Worm (Caenorhabditis elegans) whole organism, L1 larva: ENCODE data around the gene msp-81.

ENCODE experiments used
- C16A3.4 ChIP-seq: fragments of 150-350 bp; optimal IDR thresholded peaks from 2 replicates; lab custom pipeline; 2014; ENCODE audit warnings: missing biosample characterization, missing genetic modification characterization
- Y116A8C.19 ChIP-seq: sonication (generic microtip); optimal IDR thresholded peaks from 2 replicates; lab custom pipeline; 2016; ENCODE audit warnings: missing compliant biosample characterization, missing genetic modification characterization, borderline replicate concordance
- aha-1 ChIP-seq: fragments of 150-350 bp; optimal IDR thresholded peaks from 2 replicates; lab custom pipeline; 2014; ENCODE audit warnings: missing biosample characterization, missing genetic modification characterization
- alr-1 ChIP-seq: fragments of 200-800 bp; sonication (Bioruptor generic); optimal IDR thresholded peaks from 2 replicates; lab custom pipeline; 2018; ENCODE audit warnings: borderline replicate concordance, mild to moderate bottlenecking, missing genetic modification characterization, missing compliant biosample characterization
- ama-1 ChIP-seq: fragments of 150-350 bp; optimal IDR thresholded peaks from 2 replicates; lab custom pipeline; 2014
- blmp-1 ChIP-seq: fragments of 150-350 bp; optimal IDR thresholded peaks from 2 replicates; lab custom pipeline; 2014; ENCODE audit warnings: missing biosample characterization, missing genetic modification characterization
- ceh-63 ChIP-seq: fragments of 200-800 bp; sonication (Bioruptor generic); optimal IDR thresholded peaks from 2 replicates; lab custom pipeline; 2018; ENCODE audit warnings: mild to moderate bottlenecking, missing genetic modification characterization, missing compliant biosample characterization
- ceh-82 ChIP-seq, 3 experiments: fragments of 150-350 bp in 1 of 3; sonication (generic microtip) in 2 of 3; optimal IDR thresholded peaks; 2 replicates each; lab custom pipeline; 2014 to 2017; ENCODE audit warnings: missing biosample characterization in 3 of 3, missing genetic modification characterization in 3 of 3
- dsc-1 ChIP-seq: sonication (generic microtip); optimal IDR thresholded peaks from 2 replicates; lab custom pipeline; 2016; ENCODE audit warnings: mild to moderate bottlenecking, missing genetic modification characterization, missing compliant biosample characterization
- efl-1 ChIP-seq, 4 experiments: fragments of 150-350 bp; optimal IDR thresholded peaks in 3 of 4; peaks in 1 of 4; 1 replicate in 1 of 4; 2 replicates in 3 of 4; lab custom pipeline; 2014; ENCODE audit warnings: missing biosample characterization in 2 of 4, missing genetic modification characterization in 2 of 4, missing genetic modification reagents in 2 of 4
- efl-3 ChIP-seq: fragments of 200-800 bp; sonication (Bioruptor generic); optimal IDR thresholded peaks from 2 replicates; lab custom pipeline; 2018; ENCODE audit warnings: mild to moderate bottlenecking, missing genetic modification characterization, missing compliant biosample characterization
- elt-2 ChIP-seq: sonication (generic microtip); optimal IDR thresholded peaks from 2 replicates; lab custom pipeline; 2016; ENCODE audit warnings: missing genetic modification characterization, mild to moderate bottlenecking, inconsistent platforms, missing compliant biosample characterization, missing genetic modification reagents
- elt-3 ChIP-seq, 6 experiments: fragments of 150-350 bp in 1 of 6; sonication (generic microtip); optimal IDR thresholded peaks; 2 replicates each; lab custom pipeline; 2017 to 2018; ENCODE audit warnings: missing biosample characterization in 6 of 6, missing genetic modification characterization in 6 of 6, inconsistent platforms in 1 of 6
- ets-5 ChIP-seq: fragments of 200-800 bp; sonication (Bioruptor generic); IDR thresholded peaks from 2 replicates; pipeline ENCODE4 v1.3.6; 2022; ENCODE audit warnings: missing genetic modification characterization, missing compliant biosample characterization
- fkh-10 ChIP-seq: sonication (generic microtip); optimal IDR thresholded peaks from 2 replicates; lab custom pipeline; 2017; ENCODE audit warnings: missing biosample characterization, missing genetic modification reagents, missing genetic modification characterization
- fkh-8 ChIP-seq: sonication (generic microtip); optimal IDR thresholded peaks from 2 replicates; lab custom pipeline; 2016; ENCODE audit warnings: mild to moderate bottlenecking, missing genetic modification characterization, missing compliant biosample characterization
- fos-1 ChIP-seq: fragments of 150-350 bp; optimal IDR thresholded peaks from 2 replicates; lab custom pipeline; 2014; ENCODE audit warnings: missing biosample characterization, missing genetic modification characterization
- grh-1 ChIP-seq: fragments of 200-800 bp; sonication (Bioruptor generic); IDR thresholded peaks from 2 replicates; pipeline ENCODE4 v1.3.6; 2022; ENCODE audit warnings: missing genetic modification reagents, missing genetic modification characterization, missing compliant biosample characterization
- hlh-17 ChIP-seq: fragments of 200-800 bp; sonication (Bioruptor generic); optimal IDR thresholded peaks from 2 replicates; lab custom pipeline; 2018; ENCODE audit warnings: missing genetic modification characterization, mild to moderate bottlenecking, missing compliant biosample characterization, moderate library complexity, borderline replicate concordance
- isw-1 ChIP-seq: fragments of 200-800 bp; sonication (Bioruptor generic); IDR thresholded peaks from 2 replicates; pipeline ENCODE4 v1.3.6; 2022; ENCODE audit warnings: missing genetic modification characterization, missing compliant biosample characterization
- jun-1 ChIP-seq: fragments of 150-350 bp; optimal IDR thresholded peaks from 2 replicates; lab custom pipeline; 2014; ENCODE audit warnings: missing biosample characterization, missing genetic modification reagents, missing genetic modification characterization
- lin-13 ChIP-seq: fragments of 150-350 bp; optimal IDR thresholded peaks from 2 replicates; lab custom pipeline; 2014; ENCODE audit warnings: missing biosample characterization, missing genetic modification reagents, missing genetic modification characterization
- lin-14 ChIP-seq: fragments of 200-800 bp; sonication (Bioruptor generic); optimal IDR thresholded peaks from 2 replicates; lab custom pipeline; 2018; ENCODE audit warnings: mild to moderate bottlenecking, missing genetic modification characterization, moderate library complexity, missing compliant biosample characterization
- lin-15B ChIP-seq: fragments of 150-350 bp; sonication (generic microtip); optimal IDR thresholded peaks from 3 replicates; lab custom pipeline; 2014; ENCODE audit warnings: missing biosample characterization, missing genetic modification characterization
- lir-3 ChIP-seq: sonication (generic microtip); optimal IDR thresholded peaks from 2 replicates; lab custom pipeline; 2016; ENCODE audit warnings: mild to moderate bottlenecking, missing genetic modification characterization, moderate library complexity, missing compliant biosample characterization; ENCODE audit not compliant: poor library complexity
- lsy-2 ChIP-seq, 2 experiments: fragments of 150-350 bp; optimal IDR thresholded peaks; 2 replicates each; lab custom pipeline; 2014; ENCODE audit warnings: missing biosample characterization in 2 of 2, missing genetic modification characterization in 2 of 2
- mdl-1 ChIP-seq, 2 experiments: fragments of 150-350 bp; optimal IDR thresholded peaks; 2 replicates each; lab custom pipeline; 2014 to 2017; ENCODE audit warnings: missing biosample characterization in 2 of 2, missing genetic modification characterization in 2 of 2, inconsistent platforms in 1 of 2
- mef-2 ChIP-seq: fragments of 150-350 bp; optimal IDR thresholded peaks from 2 replicates; lab custom pipeline; 2014; ENCODE audit warnings: missing biosample characterization, missing genetic modification characterization
- mep-1 ChIP-seq: fragments of 150-350 bp; optimal IDR thresholded peaks from 2 replicates; lab custom pipeline; 2014; ENCODE audit warnings: missing biosample characterization, missing genetic modification characterization
- nhr-19 ChIP-seq: fragments of 200-800 bp; sonication (Bioruptor generic); conservative IDR thresholded peaks from 2 replicates; pipeline ENCODE4 v1.3.6; 2022; ENCODE audit warnings: missing genetic modification characterization, missing compliant biosample characterization
- nhr-20 ChIP-seq: sonication (generic microtip); optimal IDR thresholded peaks from 2 replicates; lab custom pipeline; 2016; ENCODE audit warnings: mild to moderate bottlenecking, missing genetic modification characterization, missing compliant biosample characterization
- nhr-47 ChIP-seq: sonication (generic microtip); optimal IDR thresholded peaks from 2 replicates; lab custom pipeline; 2016; ENCODE audit warnings: mild to moderate bottlenecking, missing genetic modification characterization, moderate library complexity, missing compliant biosample characterization
- nhr-71 ChIP-seq: sonication (generic microtip); optimal IDR thresholded peaks from 2 replicates; lab custom pipeline; 2016; ENCODE audit warnings: mild to moderate bottlenecking, missing genetic modification characterization, moderate library complexity, missing compliant biosample characterization
- nhr-77 ChIP-seq: fragments of 150-350 bp; optimal IDR thresholded peaks from 2 replicates; lab custom pipeline; 2014; ENCODE audit warnings: missing biosample characterization, missing genetic modification characterization
- nhr-85 ChIP-seq: sonication (generic microtip); peaks from one replicate; lab custom pipeline; 2016; ENCODE audit warnings: missing genetic modification characterization, inconsistent platforms, missing compliant biosample characterization
- nhr-90 ChIP-seq: sonication (generic microtip); optimal IDR thresholded peaks from 2 replicates; lab custom pipeline; 2016; ENCODE audit warnings: mild to moderate bottlenecking, missing genetic modification characterization, missing compliant biosample characterization; ENCODE audit not compliant: poor library complexity
- pag-3 ChIP-seq: sonication (generic microtip); optimal IDR thresholded peaks from 2 replicates; lab custom pipeline; 2017; ENCODE audit warnings: missing genetic modification characterization, mild to moderate bottlenecking, missing compliant biosample characterization, antibody characterized with exemption, borderline replicate concordance; ENCODE audit not compliant: insufficient read depth
- rnt-1 ChIP-seq: sonication (generic microtip); optimal IDR thresholded peaks from 2 replicates; lab custom pipeline; 2016; ENCODE audit warnings: mild to moderate bottlenecking, missing genetic modification characterization, moderate library complexity, missing compliant biosample characterization
- skn-1 ChIP-seq: fragments of 150-350 bp; optimal IDR thresholded peaks from 2 replicates; lab custom pipeline; 2014; ENCODE audit warnings: missing biosample characterization, missing genetic modification characterization
- snu-23 ChIP-seq: sonication (generic microtip); optimal IDR thresholded peaks from 2 replicates; lab custom pipeline; 2016; ENCODE audit warnings: missing genetic modification characterization, missing compliant biosample characterization
- sup-37 ChIP-seq: fragments of 200-800 bp; sonication (Bioruptor generic); optimal IDR thresholded peaks from 2 replicates; lab custom pipeline; 2018; ENCODE audit warnings: mild to moderate bottlenecking, missing genetic modification characterization, missing compliant biosample characterization
- swsn-7 ChIP-seq: sonication (generic microtip); optimal IDR thresholded peaks from 2 replicates; lab custom pipeline; 2016; ENCODE audit warnings: missing genetic modification characterization, missing compliant biosample characterization
- tbx-2 ChIP-seq: sonication (generic microtip); optimal IDR thresholded peaks from 2 replicates; lab custom pipeline; 2016; ENCODE audit warnings: missing genetic modification characterization, missing compliant biosample characterization
- tlp-1 ChIP-seq: fragments of 150-350 bp; optimal IDR thresholded peaks from 2 replicates; lab custom pipeline; 2014; ENCODE audit warnings: missing biosample characterization, missing genetic modification characterization
- unc-30 ChIP-seq: sonication (generic microtip); optimal IDR thresholded peaks from 2 replicates; lab custom pipeline; 2017; ENCODE audit warnings: missing biosample characterization, missing genetic modification characterization
- unc-62 ChIP-seq: fragments of 150-350 bp; optimal IDR thresholded peaks from 2 replicates; lab custom pipeline; 2014; ENCODE audit warnings: missing biosample characterization, missing genetic modification reagents, missing genetic modification characterization
- unc-86 ChIP-seq: sonication (generic microtip); optimal IDR thresholded peaks from 2 replicates; lab custom pipeline; 2016; ENCODE audit warnings: missing genetic modification characterization, missing compliant biosample characterization
- ztf-11 ChIP-seq, 2 experiments: sonication (generic microtip); optimal IDR thresholded peaks; 2 replicates each; lab custom pipeline; 2016 to 2017; ENCODE audit warnings: missing genetic modification characterization in 2 of 2, missing biosample characterization in 1 of 2, missing compliant biosample characterization in 1 of 2

The msp-81 gene

ce11 chrIV:9878893-9879379 is 42.7 kb upstream of the msp-81 start, which contains the start of gene nhr-4:
nhr-4 (plus strand) TSS chrIV:9879329.
- TF ChIP-seq unc-86 (tag; lab: Kevin White, UChicago): no peak
- TF ChIP-seq hlh-17 (GFP tag; lab: Kevin White, UChicago): no peak
- TF ChIP-seq fkh-8: peak; percentile 71
- no peak for TF ChIP-seq ztf-11 (tag; optimal IDR thresholded peaks at IDR 0.05; lab: Kevin White, UChicago)
- TF ChIP-seq jun-1 (tag; lab: Kevin White, UChicago): no peak
- TF ChIP-seq ets-5 (GFP tag; lab: Robert Waterston, UW): no peak
- no peak for TF ChIP-seq alr-1 (tag; lab: Kevin White, UChicago)
- TF ChIP-seq nhr-71: peak; percentile 12
- peak; percentile 0 for TF ChIP-seq nhr-47 (tag; lab: Kevin White, UChicago)
- no peak for TF ChIP-seq lin-14 (GFP tag; lab: Kevin White, UChicago)
- no peak for TF ChIP-seq mef-2 (tag; lab: Kevin White, UChicago)
- peak; percentile 27 for TF ChIP-seq dsc-1 (tag; lab: Kevin White, UChicago)
- TF ChIP-seq efl-3 (GFP tag; lab: Kevin White, UChicago): no peak
- TF ChIP-seq efl-1 (optimal IDR thresholded peaks at IDR 0.05; lab: Kevin White, UChicago): no peak
- TF ChIP-seq efl-1 (GFP tag; optimal IDR thresholded peaks at IDR 0.05 in 1 of 2; lab: Kevin White, UChicago): peak in 1 of 2 experiments; percentile 56
- TF ChIP-seq tbx-2: no peak
- TF ChIP-seq, all 84 proteins: peak for 5

- TF ChIP-seq rnt-1 (tag; lab: Kevin White, UChicago) (no peak), nhr-19 (GFP tag; lab: Robert Waterston, UW) (peak; percentile 32), skn-1 (tag; lab: Kevin White, UChicago) (no peak), nhr-90 (peak; percentile 64), fos-1 (tag; lab: Kevin White, UChicago) (no peak), C16A3.4 (tag; lab: Kevin White, UChicago) (peak; percentile 45), ztf-11 (tag; optimal IDR thresholded peaks at IDR 0.05; lab: Kevin White, UChicago) (no peak), tbx-2 (peak; percentile 31), ceh-82 (tag; optimal IDR thresholded peaks at IDR 0.05; lab: Kevin White, UChicago) (no peak), tlp-1 (tag; lab: Kevin White, UChicago) (no peak), lin-15B (tag; lab: Kevin White, UChicago) (no peak), Y116A8C.19 (tag; lab: Kevin White, UChicago) (no peak), snu-23 (GFP tag; lab: Kevin White, UChicago) (peak; percentile 61), nhr-47 (tag; lab: Kevin White, UChicago) (peak; percentile 3), fkh-10 (no peak), mdl-1 (tag; optimal IDR thresholded peaks at IDR 0.05; lab: Kevin White, UChicago) (peak in 1 of 2 experiments; percentile 65), ama-1 (no peak), unc-30 (tag; lab: Kevin White, UChicago) (no peak), pag-3 (tag; lab: Kevin White, UChicago) (no peak), mep-1 (tag; lab: Kevin White, UChicago) (peak; percentile 51), lin-14 (GFP tag; lab: Kevin White, UChicago) (peak; percentile 79), elt-2 (tag; lab: Kevin White, UChicago) (peak; percentile 74), grh-1 (GFP tag; lab: Robert Waterston, UW) (no peak), lir-3 (tag; lab: Kevin White, UChicago) (no peak), nhr-20 (tag; lab: Kevin White, UChicago) (peak; percentile 94), ets-5 (GFP tag; lab: Robert Waterston, UW) (no peak), unc-86 (tag; lab: Kevin White, UChicago) (no peak), nhr-77 (tag; lab: Kevin White, UChicago) (no peak), lin-13 (GFP tag; lab: Kevin White, UChicago) (no peak), elt-3 (tag; optimal IDR thresholded peaks at IDR 0.05; lab: Kevin White, UChicago) (peak in 4 of 6 experiments; percentile 26 to 81 (median 74)), sup-37 (GFP tag; lab: Kevin White, UChicago) (no peak), blmp-1 (tag; lab: Kevin White, UChicago) (peak; percentile 89), swsn-7 (no peak), nhr-85 (tag; lab: Kevin White, UChicago) (peak; percentile 91), ceh-63 (no peak), isw-1 (GFP tag; lab: Robert Waterston, UW) (no peak), nhr-71 (peak; percentile 71), dsc-1 (tag; lab: Kevin White, UChicago) (no peak), aha-1 (tag; lab: Kevin White, UChicago) (no peak), unc-62 (GFP tag; lab: Kevin White, UChicago) (no peak), lsy-2 (tag; optimal IDR thresholded peaks at IDR 0.05; lab: Kevin White, UChicago) (peak in 1 of 2 experiments; percentile 10)
These were observed 39.4 kb upstream of the msp-81 start for ce11 chrIV:9875646-9876045.
